Fruit fly (Drosophila melanogaster): ENCODE measurements around the gene CG15439.

DNA sequence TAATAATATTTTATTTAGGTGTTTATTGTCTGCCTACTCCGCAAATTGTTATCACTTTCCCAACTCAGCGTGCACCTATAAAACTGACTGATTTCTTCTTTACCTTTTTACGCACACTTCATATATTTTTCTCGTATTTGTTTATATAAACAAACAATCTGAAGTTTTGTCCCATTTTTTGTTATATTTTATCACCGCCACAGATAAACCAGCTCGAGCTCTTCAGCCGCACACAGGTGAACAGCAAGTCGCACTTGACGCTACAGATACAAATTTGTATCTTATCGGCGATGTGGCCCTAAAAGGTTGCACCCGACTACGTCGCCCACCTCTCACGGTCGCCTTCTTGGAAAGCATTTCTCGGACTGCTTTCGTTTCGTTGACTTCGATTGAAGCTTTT lies 22.6 kb upstream of the CG15439 start:
- TF ChIP-seq CG9139 (GFP tag; optimal IDR thresholded peaks at IDR 0.05) (no peak), Hr38 (GFP tag; optimal IDR thresholded peaks at IDR 0.05) (no peak), CG8119 (GFP tag; IDR thresholded peaks at IDR 0.05) (no peak)

All from whole organism, prepupa.